Worm (Caenorhabditis elegans) whole organism, L4 larva: ENCODE measurements around the gene K11H12.5.

Source experiments
- F49E8.2 ChIP-seq: sonication (generic microtip); optimal IDR thresholded peaks from 2 replicates; lab custom pipeline; 2016; ENCODE audit warnings: missing compliant biosample characterization, mild to moderate bottlenecking, missing genetic modification characterization, borderline replicate concordance
- Y5F2A.4 ChIP-seq: fragments of 200-800 bp; sonication (Bioruptor generic); optimal IDR thresholded peaks from 2 replicates; lab custom pipeline; 2018; ENCODE audit warnings: mild to moderate bottlenecking, missing genetic modification characterization, missing compliant biosample characterization
- ZK337.2 ChIP-seq: fragments of 200-800 bp; sonication (Bioruptor generic); IDR thresholded peaks from 2 replicates; pipeline ENCODE4 v1.3.6; 2022; ENCODE audit warnings: missing genetic modification reagents, missing genetic modification characterization, missing compliant biosample characterization
- ZK546.5 ChIP-seq, 2 experiments: sonication (generic microtip); optimal IDR thresholded peaks; 2 replicates each; lab custom pipeline; 2017; ENCODE audit warnings: missing biosample characterization in 2 of 2, missing genetic modification characterization in 2 of 2
- attf-4 ChIP-seq: sonication (generic microtip); optimal IDR thresholded peaks from 3 replicates; lab custom pipeline; 2017; ENCODE audit warnings: missing biosample characterization, missing genetic modification characterization
- ceh-20 ChIP-seq: fragments of 200-800 bp; sonication (Bioruptor generic); IDR thresholded peaks from 2 replicates; pipeline ENCODE4 v1.3.6; 2022; ENCODE audit warnings: missing genetic modification reagents, missing genetic modification characterization, missing compliant biosample characterization
- ceh-44 ChIP-seq: fragments of 200-800 bp; sonication (Bioruptor generic); IDR thresholded peaks from 2 replicates; pipeline ENCODE4 v1.3.6; 2022; ENCODE audit warnings: missing genetic modification reagents, missing genetic modification characterization, missing compliant biosample characterization
- ceh-62 ChIP-seq: sonication (generic microtip); optimal IDR thresholded peaks from 2 replicates; lab custom pipeline; 2017; ENCODE audit warnings: missing biosample characterization, missing genetic modification characterization
- ces-1 ChIP-seq: fragments of 150-350 bp; sonication (generic microtip); optimal IDR thresholded peaks from 4 replicates; lab custom pipeline; 2014; ENCODE audit warnings: missing biosample characterization, missing genetic modification reagents, missing genetic modification characterization
- cey-2 ChIP-seq: sonication (generic microtip); optimal IDR thresholded peaks from 3 replicates; lab custom pipeline; 2017; ENCODE audit warnings: missing genetic modification characterization, mild to moderate bottlenecking, missing compliant biosample characterization, antibody characterized with exemption, borderline replicate concordance; ENCODE audit not compliant: insufficient read depth
- daf-12 ChIP-seq: fragments of 150-350 bp; optimal IDR thresholded peaks from 2 replicates; lab custom pipeline; 2014; ENCODE audit warnings: missing biosample characterization, missing genetic modification reagents, missing genetic modification characterization
- daf-8 ChIP-seq: fragments of 200-800 bp; sonication (Bioruptor generic); IDR thresholded peaks from 2 replicates; pipeline ENCODE4 v1.3.6; 2022; ENCODE audit warnings: missing genetic modification characterization, missing compliant biosample characterization
- dmd-9 ChIP-seq: fragments of 200-800 bp; sonication (Bioruptor generic); IDR thresholded peaks from 2 replicates; pipeline ENCODE4 v1.3.6; 2022; ENCODE audit warnings: missing genetic modification reagents, missing genetic modification characterization, missing compliant biosample characterization
- duxl-1 ChIP-seq: sonication (generic microtip); optimal IDR thresholded peaks from 2 replicates; lab custom pipeline; 2016; ENCODE audit warnings: mild to moderate bottlenecking, missing genetic modification characterization, moderate library complexity, missing compliant biosample characterization; ENCODE audit not compliant: poor library complexity
- egl-43 ChIP-seq: fragments of 200-800 bp; sonication (Bioruptor generic); IDR thresholded peaks from 2 replicates; pipeline ENCODE4 v1.3.6; 2022; ENCODE audit warnings: missing genetic modification reagents, missing genetic modification characterization, missing compliant biosample characterization
- hlh-30 ChIP-seq: sonication (generic microtip); optimal IDR thresholded peaks from 2 replicates; lab custom pipeline; 2017; ENCODE audit warnings: antibody characterized with exemption, mild to moderate bottlenecking, missing genetic modification characterization, missing compliant biosample characterization; ENCODE audit not compliant: insufficient read depth
- hmg-1.1 ChIP-seq: fragments of 200-800 bp; sonication (Bioruptor generic); IDR thresholded peaks from 2 replicates; pipeline ENCODE4 v1.3.6; 2022; ENCODE audit warnings: missing genetic modification reagents, missing genetic modification characterization, missing compliant biosample characterization
- lin-13 ChIP-seq: fragments of 150-350 bp; optimal IDR thresholded peaks from 2 replicates; lab custom pipeline; 2014; ENCODE audit warnings: missing biosample characterization, missing genetic modification reagents, missing genetic modification characterization
- lin-29 ChIP-seq: fragments of 200-800 bp; sonication (Bioruptor generic); IDR thresholded peaks from 2 replicates; pipeline ENCODE4 v1.3.6; 2022; ENCODE audit warnings: missing genetic modification reagents, missing genetic modification characterization, missing compliant biosample characterization
- lsy-2 ChIP-seq, 2 experiments: fragments of 150-350 bp in 1 of 2; sonication (generic microtip) in 1 of 2; optimal IDR thresholded peaks; 2 replicates each; lab custom pipeline; 2014 to 2017; ENCODE audit warnings: missing biosample characterization in 2 of 2, missing genetic modification characterization in 2 of 2
- madf-9 ChIP-seq: fragments of 200-800 bp; sonication (Bioruptor generic); conservative IDR thresholded peaks from 2 replicates; pipeline ENCODE4 v1.3.6; 2022; ENCODE audit warnings: missing genetic modification reagents, missing genetic modification characterization, missing compliant biosample characterization
- mdl-1 ChIP-seq, 2 experiments: fragments of 150-350 bp in 1 of 2; sonication (generic microtip) in 1 of 2; optimal IDR thresholded peaks; 2 replicates each; lab custom pipeline; 2014 to 2017; ENCODE audit warnings: missing biosample characterization in 2 of 2, missing genetic modification characterization in 2 of 2
- mep-1 ChIP-seq: fragments of 150-350 bp; sonication (generic microtip); optimal IDR thresholded peaks from 3 replicates; lab custom pipeline; 2014; ENCODE audit warnings: missing biosample characterization, missing genetic modification characterization
- mes-2 ChIP-seq: sonication (generic microtip); optimal IDR thresholded peaks from 2 replicates; lab custom pipeline; 2016; ENCODE audit warnings: missing genotype, mild to moderate bottlenecking, missing genetic modification characterization, missing compliant biosample characterization; ENCODE audit not compliant: poor library complexity, severe bottlenecking
- mxl-2 ChIP-seq: fragments of 200-800 bp; sonication (Bioruptor generic); conservative IDR thresholded peaks from 2 replicates; pipeline ENCODE4 v1.3.6; 2022; ENCODE audit warnings: missing genetic modification reagents, missing genetic modification characterization, missing compliant biosample characterization
- nhr-10 ChIP-seq: fragments of 150-350 bp; optimal IDR thresholded peaks from 2 replicates; lab custom pipeline; 2014; ENCODE audit warnings: missing biosample characterization, missing genetic modification characterization
- nhr-237 ChIP-seq: sonication (generic microtip); optimal IDR thresholded peaks from 2 replicates; lab custom pipeline; 2017; ENCODE audit warnings: missing biosample characterization, missing genetic modification characterization
- nhr-48 ChIP-seq: sonication (generic microtip); optimal IDR thresholded peaks from 2 replicates; lab custom pipeline; 2016; ENCODE audit warnings: mild to moderate bottlenecking, missing genetic modification characterization, missing compliant biosample characterization
- nhr-6 ChIP-seq: fragments of 150-350 bp; optimal IDR thresholded peaks from 2 replicates; lab custom pipeline; 2014; ENCODE audit warnings: missing biosample characterization, missing genetic modification characterization
- nhr-76 ChIP-seq: fragments of 150-350 bp; optimal IDR thresholded peaks from 2 replicates; lab custom pipeline; 2014; ENCODE audit warnings: missing biosample characterization, missing genetic modification characterization
- pha-4 ChIP-seq, 2 experiments: fragments of 150-350 bp in 1 of 2; fragments of 200-800 bp in 1 of 2; sonication (Bioruptor generic) in 1 of 2; IDR thresholded peaks in 1 of 2; optimal IDR thresholded peaks in 1 of 2; 2 replicates each; pipeline versions ENCODE4 v1.3.6 to Lab custom; 2014 to 2022; ENCODE audit warnings: missing genetic modification characterization in 2 of 2, missing genetic modification reagents in 2 of 2, missing biosample characterization in 1 of 2, missing compliant biosample characterization in 1 of 2
- rbr-2 ChIP-seq: sonication (generic microtip); optimal IDR thresholded peaks from 2 replicates; lab custom pipeline; 2016; ENCODE audit warnings: missing genotype, missing genetic modification characterization, missing compliant biosample characterization
- saeg-2 ChIP-seq: fragments of 200-800 bp; sonication (Bioruptor generic); IDR thresholded peaks from 2 replicates; pipeline ENCODE4 v1.3.6; 2022; ENCODE audit warnings: missing genetic modification reagents, missing genetic modification characterization, missing compliant biosample characterization
- sdz-12 ChIP-seq: fragments of 200-800 bp; sonication (Bioruptor generic); optimal IDR thresholded peaks from 2 replicates; lab custom pipeline; 2018; ENCODE audit warnings: mild to moderate bottlenecking, missing genetic modification characterization, missing compliant biosample characterization
- set-16 ChIP-seq: fragments of 200-800 bp; sonication (Bioruptor generic); IDR thresholded peaks from 2 replicates; pipeline ENCODE4 v1.3.6; 2022; ENCODE audit warnings: missing genetic modification reagents, missing genetic modification characterization, missing compliant biosample characterization
- skn-1 ChIP-seq: fragments of 150-350 bp; optimal IDR thresholded peaks from 2 replicates; lab custom pipeline; 2014; ENCODE audit warnings: missing biosample characterization, missing genetic modification characterization
- spr-3 ChIP-seq: fragments of 200-800 bp; sonication (Bioruptor generic); optimal IDR thresholded peaks from 2 replicates; lab custom pipeline; 2018; ENCODE audit warnings: mild to moderate bottlenecking, missing genetic modification characterization, missing compliant biosample characterization
- zfp-2 ChIP-seq: sonication (generic microtip); optimal IDR thresholded peaks from 2 replicates; lab custom pipeline; 2016; ENCODE audit warnings: mild to moderate bottlenecking, missing genetic modification characterization, missing compliant biosample characterization
- zip-2 ChIP-seq: fragments of 150-350 bp; optimal IDR thresholded peaks from 2 replicates; lab custom pipeline; 2014; ENCODE audit warnings: missing biosample characterization, missing genetic modification characterization
- ztf-11 ChIP-seq: fragments of 150-350 bp; optimal IDR thresholded peaks from 2 replicates; lab custom pipeline; 2014; ENCODE audit warnings: missing biosample characterization, missing genetic modification characterization

K11H12.5 gene

DNA sequence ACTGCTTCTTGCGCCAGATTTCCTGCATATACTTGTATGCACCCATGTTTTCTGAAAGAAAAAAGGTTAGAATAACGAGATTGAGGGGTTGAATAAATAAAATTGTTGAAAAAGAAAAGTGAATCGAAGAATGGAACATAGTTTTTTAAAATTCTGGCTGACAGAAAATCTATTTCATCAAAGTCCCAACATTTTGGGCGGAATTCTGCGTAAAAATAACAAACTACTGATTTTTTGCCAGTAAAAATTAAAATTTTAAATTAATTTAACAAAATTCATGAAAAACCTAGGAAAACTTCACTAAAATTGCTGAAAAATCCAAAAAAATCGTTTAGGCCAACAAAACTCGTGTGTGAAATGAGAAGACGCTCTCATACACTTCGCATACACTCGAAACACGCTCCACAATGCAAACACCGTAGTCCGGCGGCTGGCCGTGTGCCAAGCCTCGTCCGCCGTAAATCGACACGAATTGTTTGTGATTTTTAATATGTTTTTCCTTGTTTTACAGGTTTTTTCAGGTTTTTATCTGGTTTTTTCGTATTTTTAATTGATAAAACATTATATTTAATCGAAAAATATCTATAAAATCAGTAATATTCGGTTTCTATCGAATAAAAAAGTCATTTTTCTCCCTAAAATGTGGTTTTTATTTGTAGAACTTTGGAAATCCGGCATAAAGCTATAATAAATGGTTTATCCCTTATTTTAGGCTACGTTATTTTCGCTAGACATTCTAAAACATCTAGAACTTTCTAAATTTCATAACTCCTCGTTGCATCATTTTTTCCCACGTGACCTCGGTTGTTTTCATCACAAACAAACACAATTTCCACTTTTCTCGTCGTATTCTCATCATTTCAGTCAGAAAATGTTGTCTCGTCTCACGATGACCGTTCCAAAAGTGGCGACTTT lies 21.6 kb upstream of the K11H12.5 start, which contains the start of the genes rpl-15 and K11H12.8 (continued):
- TF ChIP-seq mxl-2 (GFP tag; lab: Robert Waterston, UW) (peak; percentile 94), nhr-76 (tag; lab: Kevin White, UChicago) (peak; percentile 91), ztf-11 (peak; percentile 53), dmd-9 (GFP tag; lab: Robert Waterston, UW) (peak; percentile 99), nhr-48 (peak; percentile 97), ZK546.5 (tag; optimal IDR thresholded peaks at IDR 0.05; lab: Kevin White, UChicago) (peak in 1 of 2 experiments; percentile 89), ZK337.2 (GFP tag; lab: Robert Waterston, UW) (peak; percentile 98), ces-1 (peak; percentile 92), nhr-10 (tag; lab: Kevin White, UChicago) (peak; percentile 96), mep-1 (tag; lab: Kevin White, UChicago) (peak; percentile 100), hmg-1.1 (GFP tag; lab: Robert Waterston, UW) (peak; percentile 99), set-16 (peak; percentile 71), mdl-1 (tag; optimal IDR thresholded peaks at IDR 0.05; lab: Kevin White, UChicago) (peak; percentile 86 to 99), lin-29 (GFP tag; lab: Robert Waterston, UW) (peak; percentile 97), ceh-20 (GFP tag; lab: Robert Waterston, UW) (peak; percentile 100), pha-4 (GFP tag; IDR thresholded peaks at IDR 0.05; lab: Robert Waterston, UW) (peak; percentile 99), pha-4 (tag; optimal IDR thresholded peaks at IDR 0.05; lab: Kevin White, UChicago) (peak; percentile 86), attf-4 (tag; lab: Kevin White, UChicago) (peak; percentile 75), nhr-6 (peak; percentile 100), zip-2 (peak; percentile 93), madf-9 (GFP tag; lab: Robert Waterston, UW) (peak; percentile 99), lin-13 (GFP tag; lab: Kevin White, UChicago) (peak; percentile 99), spr-3 (peak; percentile 99), rbr-2 (peak; percentile 100), hlh-30 (tag; lab: Kevin White, UChicago) (peak; percentile 100), mes-2 (tag; lab: Kevin White, UChicago) (peak; percentile 100), cey-2 (tag; lab: Kevin White, UChicago) (peak; percentile 94), ceh-44 (GFP tag; lab: Robert Waterston, UW) (peak; percentile 98), nhr-237 (tag; lab: Kevin White, UChicago) (peak; percentile 84), saeg-2 (peak; percentile 99), zfp-2 (tag; lab: Kevin White, UChicago) (peak; percentile 93), sdz-12 (GFP tag; lab: Kevin White, UChicago) (peak; percentile 99), lsy-2 (tag; optimal IDR thresholded peaks at IDR 0.05; lab: Kevin White, UChicago) (peak; percentile 100), F49E8.2 (tag; lab: Kevin White, UChicago) (peak; percentile 97)
- TF ChIP-seq, all 104 proteins: peak for 101

DNA sequence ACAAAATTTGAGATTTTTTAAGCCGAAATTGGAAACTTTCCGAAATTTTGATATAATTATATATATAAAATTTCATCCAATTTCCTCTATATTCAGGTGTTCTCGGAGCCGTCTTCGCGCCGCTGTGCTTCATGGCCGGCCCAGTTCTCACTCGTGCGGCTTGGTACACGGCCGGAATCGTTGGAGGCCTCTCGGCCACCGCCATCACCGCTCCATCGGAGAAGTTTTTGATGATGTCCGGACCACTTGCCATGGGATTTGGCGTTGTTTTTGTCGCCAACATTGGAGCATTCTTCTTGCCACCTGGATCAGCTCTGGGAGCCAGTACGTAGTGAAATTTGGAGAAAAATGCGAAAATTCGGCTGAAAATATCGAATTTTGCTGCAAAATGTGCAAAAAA lies 19.3 kb upstream of the K11H12.5 start:
- TF ChIP-seq skn-1 (tag; lab: Kevin White, UChicago) = no peak
- TF ChIP-seq egl-43 (GFP tag; lab: Robert Waterston, UW) = 0 out of 2 replicates have a peak, but pooled peaks have one; percentile 6
- no peak for TF ChIP-seq ceh-62 (tag; lab: Kevin White, UChicago)
- TF ChIP-seq dmd-9 (GFP tag; lab: Robert Waterston, UW) = no peak
- no peak for TF ChIP-seq daf-8 (GFP tag; lab: Robert Waterston, UW)
- TF ChIP-seq Y5F2A.4 (GFP tag; lab: Kevin White, UChicago) = no peak
- TF ChIP-seq set-16 = peak; percentile 69
- TF ChIP-seq ZK337.2 (GFP tag; lab: Robert Waterston, UW) = no peak
- TF ChIP-seq attf-4 (tag; lab: Kevin White, UChicago) = no peak
- TF ChIP-seq daf-12 (tag; lab: Kevin White, UChicago) = no peak
- no peak for TF ChIP-seq duxl-1 (tag; lab: Kevin White, UChicago)
